Worm (Caenorhabditis elegans): ENCODE data around the gene F42A6.6.
A peak's percentile ranks its signal among the peaks of the same experiment; 100 is the strongest.

- TF ChIP-seq fkh-10 (GFP tag; optimal IDR thresholded peaks at IDR 0.05) (no peak), nhr-11 (tag; optimal IDR thresholded peaks at IDR 0.05) (no peak), daf-19 (GFP tag; conservative IDR thresholded peaks at IDR 0.05) (no peak), pqm-1 (tag; optimal IDR thresholded peaks at IDR 0.05) (no peak), F37D6.2 (tag; optimal IDR thresholded peaks at IDR 0.05) (no peak), nhr-41 (GFP tag; IDR thresholded peaks at IDR 0.05) (no peak), ama-1 (optimal IDR thresholded peaks at IDR 0.05) (peak; percentile 83), dve-1 (tag; optimal IDR thresholded peaks at IDR 0.05; ENCODE audit: insufficient read depth) (peak; percentile 34)
These were observed at the start of gene F42A6.6 for ce11 chrIV:3336585-3336984.

Data from whole organism, L4 larva.